Worm (Caenorhabditis elegans): ENCODE data around the gene F26A1.4.

DNA sequence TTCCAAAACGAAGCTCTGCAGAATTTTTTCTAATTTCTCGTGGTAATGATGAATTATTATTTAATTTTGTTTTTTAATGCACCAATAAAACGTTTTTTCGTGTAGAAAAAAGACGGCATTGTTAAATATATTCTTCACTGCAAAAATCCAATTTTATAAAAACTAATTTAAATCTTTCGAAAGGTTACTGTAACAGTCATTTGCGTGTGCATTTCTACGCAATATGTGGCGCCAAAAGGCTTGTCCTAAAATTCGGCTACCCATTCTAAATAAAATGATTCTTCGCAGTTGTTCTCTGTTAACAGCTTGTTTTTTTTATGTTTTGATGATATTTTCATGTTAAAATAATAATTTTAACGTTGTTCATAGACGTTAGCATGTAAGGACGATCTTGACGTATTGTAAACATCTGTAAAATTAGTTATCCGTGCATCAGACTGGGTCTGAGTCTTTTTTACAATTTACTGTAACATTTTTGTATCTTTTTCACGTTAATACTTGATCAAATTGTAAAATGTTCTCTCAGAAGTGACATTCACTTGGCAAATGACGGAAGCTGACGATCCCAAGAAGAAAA lies 24.7 kb upstream of the F26A1.4 start, which contains the start of gene mip-1:
- no peak for TF ChIP-seq ceh-6 (GFP tag; optimal IDR thresholded peaks at IDR 0.05)
- no peak for TF ChIP-seq T23F11.4 (GFP tag; optimal IDR thresholded peaks at IDR 0.05)
- TF ChIP-seq che-1 (tag; optimal IDR thresholded peaks at IDR 0.05) = no peak
- no peak for TF ChIP-seq eyg-1 (tag; optimal IDR thresholded peaks at IDR 0.05)
- TF ChIP-seq ref-2 (tag; optimal IDR thresholded peaks at IDR 0.05) = no peak
- TF ChIP-seq sox-4 (tag; optimal IDR thresholded peaks at IDR 0.05) = no peak
- no peak for TF ChIP-seq ttx-3 (tag; optimal IDR thresholded peaks at IDR 0.05)
- TF ChIP-seq elt-2 (tag; optimal IDR thresholded peaks at IDR 0.05) = no peak
- TF ChIP-seq C08G9.2 (tag; optimal IDR thresholded peaks at IDR 0.05) = no peak
- no peak for TF ChIP-seq fax-1 (tag; optimal IDR thresholded peaks at IDR 0.05)
- no peak for TF ChIP-seq pqm-1 (tag; optimal IDR thresholded peaks at IDR 0.05)
- TF ChIP-seq ceh-45 (GFP tag; IDR thresholded peaks at IDR 0.05) = no peak
- TF ChIP-seq npax-4 (tag; optimal IDR thresholded peaks at IDR 0.05) = no peak
- no peak for TF ChIP-seq dmd-4 (tag; optimal IDR thresholded peaks at IDR 0.05; ENCODE audit: borderline replicate concordance)
